Worm (Caenorhabditis elegans) whole organism, L4 larva: Measurements from ENCODE around the gene ZK1320.11.

ENCODE experiments used
- F37D6.2 ChIP-seq: sonication (generic microtip); optimal IDR thresholded peaks from 2 replicates; lab custom pipeline; 2016; ENCODE audit warnings: mild to moderate bottlenecking, missing genetic modification characterization, missing compliant biosample characterization
- R02D3.7 ChIP-seq: fragments of 150-350 bp; sonication (generic microtip); optimal IDR thresholded peaks from 3 replicates; lab custom pipeline; 2014; ENCODE audit warnings: missing biosample characterization, missing genetic modification characterization
- skn-1 ChIP-seq: fragments of 150-350 bp; optimal IDR thresholded peaks from 2 replicates; lab custom pipeline; 2014; ENCODE audit warnings: missing biosample characterization, missing genetic modification characterization
- unc-62 ChIP-seq, 3 experiments: fragments of 150-350 bp in 1 of 3; sonication (generic microtip); optimal IDR thresholded peaks in 2 of 3; peaks in 1 of 3; 1 replicate in 1 of 3; 2 replicates in 2 of 3; lab custom pipeline; 2014 to 2017; ENCODE audit warnings: missing biosample characterization in 3 of 3, missing genetic modification characterization in 3 of 3, missing genetic modification reagents in 3 of 3, missing genotype in 1 of 3

DNA sequence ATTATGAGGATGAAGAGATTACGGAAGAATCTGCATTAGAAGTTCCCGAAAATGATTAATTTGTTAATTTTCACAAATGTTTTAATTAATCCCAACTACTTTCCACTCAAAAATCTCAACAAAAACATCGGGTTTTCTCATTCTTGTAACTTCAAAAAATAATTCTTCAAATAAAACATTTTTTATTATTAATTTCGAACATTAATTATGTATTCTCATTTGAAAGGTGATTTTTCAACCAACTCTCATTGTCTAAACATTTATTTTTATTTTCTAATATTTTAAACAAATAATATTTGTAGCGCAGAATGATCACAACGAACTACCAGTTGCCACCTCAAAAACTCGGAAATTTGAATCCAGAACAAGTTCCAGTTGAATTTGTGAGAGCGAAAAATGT is 3.9 kb downstream of the ZK1320.11 start, which contains the start of gene ZK1320.7:
- no peak for TF ChIP-seq unc-62 (GFP tag; optimal IDR thresholded peaks at IDR 0.05 in 1 of 2; lab: Kevin White, UChicago)
- TF ChIP-seq unc-62 (tag; optimal IDR thresholded peaks at IDR 0.05; lab: Kevin White, UChicago) = no peak
- no peak for TF ChIP-seq R02D3.7 (tag; lab: Kevin White, UChicago)
- TF ChIP-seq F37D6.2 (tag; lab: Kevin White, UChicago) = no peak
- no peak for TF ChIP-seq skn-1 (tag; lab: Kevin White, UChicago)
